Worm (Caenorhabditis elegans) whole organism, late embryonic: Measurements from ENCODE around the gene lido-12.

Experiments
- eyg-1 ChIP-seq: sonication (generic microtip); optimal IDR thresholded peaks from 2 replicates; lab custom pipeline; 2016; ENCODE audit warnings: missing genotype, missing genetic modification characterization, missing compliant biosample characterization
- nhr-11 ChIP-seq: fragments of 150-350 bp; optimal IDR thresholded peaks from 2 replicates; lab custom pipeline; 2014; ENCODE audit warnings: missing biosample characterization, missing genetic modification characterization

DNA sequence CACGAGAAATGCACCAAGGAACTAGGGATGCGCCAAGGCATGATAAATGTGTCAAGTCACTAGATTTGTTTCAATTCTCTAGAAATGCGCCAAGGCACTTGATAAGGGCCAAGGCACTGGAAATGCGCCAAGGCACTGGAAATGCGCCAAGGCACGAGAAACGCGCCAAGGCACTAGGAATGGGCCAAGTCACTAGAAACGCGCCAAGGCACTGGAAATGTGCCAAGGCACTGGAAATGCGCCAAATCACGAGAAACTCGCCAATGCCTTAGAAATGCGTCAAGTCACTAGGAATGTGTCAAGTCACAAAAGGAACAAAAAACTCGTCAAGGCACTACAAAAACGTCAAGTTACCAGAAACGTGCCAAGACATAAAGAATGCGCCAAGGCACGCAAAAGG is 30.7 kb downstream of the lido-12 start:
- TF ChIP-seq nhr-11 (tag; lab: Kevin White, UChicago) (no peak), eyg-1 (tag; lab: Kevin White, UChicago) (no peak)
